Fruit fly (Drosophila melanogaster): ENCODE measurements around the gene CG42460.

Gene CG42460

dm6 chr2L:3373242-3373641, 15.1 kb downstream of the CG42460 start, which contains the start of gene GramD1B (continued):
- peak; percentile 26 for TF ChIP-seq CG12391 (tag; optimal IDR thresholded peaks at IDR 0.05)
- TF ChIP-seq CG8290 (GFP tag; optimal IDR thresholded peaks at IDR 0.05): no peak
- peak in 1 of 2 experiments; percentile 65 for TF ChIP-seq CG8290 (tag; optimal IDR thresholded peaks at IDR 0.05)
- TF ChIP-seq schlank (tag; optimal IDR thresholded peaks at IDR 0.05): no peak
- no peak for TF ChIP-seq lab (GFP tag; optimal IDR thresholded peaks at IDR 0.05)
- no peak for TF ChIP-seq CG5180 (GFP tag; optimal IDR thresholded peaks at IDR 0.05)
- TF ChIP-seq CG13287 (GFP tag; IDR thresholded peaks at IDR 0.05; ENCODE audit: partially characterized antibody): peak; percentile 57; the same call in 1 of the 2 replicates
- peak; percentile 50 for TF ChIP-seq Bgb (GFP tag; IDR thresholded peaks at IDR 0.05; ENCODE audit: partially characterized antibody)
- TF ChIP-seq Spps (tag; optimal IDR thresholded peaks at IDR 0.05): no peak
- no peak for TF ChIP-seq pum (GFP tag; optimal IDR thresholded peaks at IDR 0.05)
- peak; percentile 16 for TF ChIP-seq lbe (GFP tag; optimal IDR thresholded peaks at IDR 0.05)
- TF ChIP-seq GATAe (GFP tag; conservative IDR thresholded peaks at IDR 0.05): no peak
- no peak for TF ChIP-seq ap (GFP tag; IDR thresholded peaks at IDR 0.05)
- TF ChIP-seq CG2712 (tag; optimal IDR thresholded peaks at IDR 0.05): peak; percentile 20
- TF ChIP-seq chm (GFP tag; IDR thresholded peaks at IDR 0.05): no peak
- no peak for TF ChIP-seq Hsf (GFP tag; optimal IDR thresholded peaks at IDR 0.05)
- TF ChIP-seq Dip3 (GFP tag; optimal IDR thresholded peaks at IDR 0.05): no peak
- TF ChIP-seq CG6254 (GFP tag; optimal IDR thresholded peaks at IDR 0.05): no peak
- no peak for TF ChIP-seq stc (GFP tag; IDR thresholded peaks at IDR 0.05)
- no peak for TF ChIP-seq caup (GFP tag; optimal IDR thresholded peaks at IDR 0.05; ENCODE audit: severe bottlenecking)
- no peak for TF ChIP-seq trh (GFP tag; optimal IDR thresholded peaks at IDR 0.05)
- no peak for TF ChIP-seq Doc3 (GFP tag; IDR thresholded peaks at IDR 0.05; ENCODE audit: partially characterized antibody)
- TF ChIP-seq CG18619 (GFP tag; optimal IDR thresholded peaks at IDR 0.05): no peak
- TF ChIP-seq CG30020 (tag; optimal IDR thresholded peaks at IDR 0.05): peak; percentile 11
- TF ChIP-seq CG12219 (GFP tag; optimal IDR thresholded peaks at IDR 0.05): no peak
- TF ChIP-seq Fer2 (tag; optimal IDR thresholded peaks at IDR 0.05): no peak
- TF ChIP-seq CG34224 (GFP tag; IDR thresholded peaks at IDR 0.05; ENCODE audit: partially characterized antibody): 0 out of 3 replicates have a peak, but pooled peaks have one; percentile 11
- no peak for TF ChIP-seq Scr (GFP tag; IDR thresholded peaks at IDR 0.05; ENCODE audit: partially characterized antibody)
- no peak for TF ChIP-seq CG10366 (GFP tag; IDR thresholded peaks at IDR 0.05)
- TF ChIP-seq Mad (GFP tag; optimal IDR thresholded peaks at IDR 0.05): no peak
- TF ChIP-seq zfh2 (GFP tag; optimal IDR thresholded peaks at IDR 0.05): no peak
- no peak for TF ChIP-seq Six4 (GFP tag; optimal IDR thresholded peaks at IDR 0.05)
- TF ChIP-seq BtbVII (GFP tag; optimal IDR thresholded peaks at IDR 0.05): no peak
- no peak for TF ChIP-seq CG32767 (GFP tag; IDR thresholded peaks at IDR 0.05)
- TF ChIP-seq MESR4 (GFP tag; optimal IDR thresholded peaks at IDR 0.05): peak; percentile 89
- TF ChIP-seq CG16863 (GFP tag; optimal IDR thresholded peaks at IDR 0.05): no peak
- TF ChIP-seq Ets97D (GFP tag; optimal IDR thresholded peaks at IDR 0.05): peak; percentile 38
- peak; percentile 7 for TF ChIP-seq fu2 (GFP tag; optimal IDR thresholded peaks at IDR 0.05)
- peak; percentile 24 for TF ChIP-seq CG13624 (GFP tag; optimal IDR thresholded peaks at IDR 0.05)
- TF ChIP-seq Abd-B (GFP tag; optimal IDR thresholded peaks at IDR 0.05): no peak
- no peak for TF ChIP-seq CG14014 (GFP tag; IDR thresholded peaks at IDR 0.05)
- TF ChIP-seq CG10209 (GFP tag; optimal IDR thresholded peaks at IDR 0.05): no peak
- no peak for TF ChIP-seq so (GFP tag; IDR thresholded peaks at IDR 0.05)
- TF ChIP-seq Blimp-1 (GFP tag; optimal IDR thresholded peaks at IDR 0.05): no peak
- no peak for TF ChIP-seq E2f1 (GFP tag; IDR thresholded peaks at IDR 0.05)
- TF ChIP-seq CG3995 (GFP tag; optimal IDR thresholded peaks at IDR 0.05): peak; percentile 72
- peak; percentile 47 for TF ChIP-seq B-H2 (GFP tag; optimal IDR thresholded peaks at IDR 0.05)
- no peak for TF ChIP-seq C15 (GFP tag; IDR thresholded peaks at IDR 0.05)
- no peak for TF ChIP-seq CG6813 (GFP tag; optimal IDR thresholded peaks at IDR 0.05)
- no peak for TF ChIP-seq CG8388 (GFP tag; optimal IDR thresholded peaks at IDR 0.05)
- no peak for TF ChIP-seq ro (GFP tag; IDR thresholded peaks at IDR 0.05)
